Worm (Caenorhabditis elegans) whole organism, L3 larva: Measurements from ENCODE around the gene cec-5.

Experiments
- ZK546.5 ChIP-seq: sonication (generic microtip); optimal IDR thresholded peaks from 2 replicates; lab custom pipeline; 2017; ENCODE audit warnings: missing biosample characterization, missing genetic modification characterization
- aly-2 ChIP-seq: fragments of 150-350 bp; optimal IDR thresholded peaks from 2 replicates; lab custom pipeline; 2014; ENCODE audit warnings: missing biosample characterization, missing genetic modification characterization
- ama-1 ChIP-seq: fragments of 150-350 bp; optimal IDR thresholded peaks from 2 replicates; lab custom pipeline; 2018
- ceh-16 ChIP-seq: sonication (generic microtip); optimal IDR thresholded peaks from 2 replicates; lab custom pipeline; 2017; ENCODE audit warnings: missing biosample characterization, missing genetic modification characterization
- ceh-82 ChIP-seq: fragments of 150-350 bp; optimal IDR thresholded peaks from 2 replicates; lab custom pipeline; 2014; ENCODE audit warnings: missing biosample characterization, missing genetic modification characterization
- ceh-9 ChIP-seq: sonication (generic microtip); optimal IDR thresholded peaks from 2 replicates; lab custom pipeline; 2018; ENCODE audit warnings: missing biosample characterization, missing genetic modification characterization
- daf-12 ChIP-seq: fragments of 150-350 bp; optimal IDR thresholded peaks from 2 replicates; lab custom pipeline; 2014; ENCODE audit warnings: missing biosample characterization, missing genetic modification reagents, missing genetic modification characterization
- egl-27 ChIP-seq: sonication (generic microtip); optimal IDR thresholded peaks from 4 replicates; lab custom pipeline; 2017; ENCODE audit warnings: missing biosample characterization, missing genetic modification reagents, missing genetic modification characterization
- egl-5 ChIP-seq: fragments of 150-350 bp; optimal IDR thresholded peaks from 2 replicates; lab custom pipeline; 2017; ENCODE audit warnings: missing biosample characterization, missing genetic modification reagents, missing genetic modification characterization, inconsistent platforms
- elt-1 ChIP-seq: fragments of 150-350 bp; optimal IDR thresholded peaks from 2 replicates; lab custom pipeline; 2014; ENCODE audit warnings: missing biosample characterization, missing genetic modification characterization
- elt-2 ChIP-seq: sonication (generic microtip); optimal IDR thresholded peaks from 2 replicates; lab custom pipeline; 2016; ENCODE audit warnings: missing genetic modification reagents, mild to moderate bottlenecking, missing genetic modification characterization, missing compliant biosample characterization
- elt-3 ChIP-seq, 3 experiments: fragments of 150-350 bp in 1 of 3; sonication (generic microtip) in 2 of 3; optimal IDR thresholded peaks; 2 replicates in 2 of 3; 4 replicates in 1 of 3; lab custom pipeline; 2014 to 2017; ENCODE audit warnings: missing biosample characterization in 3 of 3, missing genetic modification characterization in 3 of 3
- fos-1 ChIP-seq: fragments of 150-350 bp; optimal IDR thresholded peaks from 2 replicates; lab custom pipeline; 2014; ENCODE audit warnings: missing biosample characterization, missing genetic modification characterization
- hmg-11 ChIP-seq: sonication (generic microtip); optimal IDR thresholded peaks from 2 replicates; lab custom pipeline; 2016; ENCODE audit warnings: missing genetic modification characterization, missing compliant biosample characterization
- lin-15B ChIP-seq: fragments of 150-350 bp; optimal IDR thresholded peaks from 2 replicates; lab custom pipeline; 2014; ENCODE audit warnings: missing biosample characterization, missing genetic modification characterization
- lin-39 ChIP-seq: fragments of 150-350 bp; optimal IDR thresholded peaks from 2 replicates; lab custom pipeline; 2018; ENCODE audit warnings: missing biosample characterization, missing genetic modification reagents, missing genetic modification characterization
- lsy-12 ChIP-seq: sonication (generic microtip); optimal IDR thresholded peaks from 2 replicates; lab custom pipeline; 2016; ENCODE audit warnings: mild to moderate bottlenecking, missing genetic modification characterization, missing compliant biosample characterization
- mdl-1 ChIP-seq: fragments of 150-350 bp; optimal IDR thresholded peaks from 2 replicates; lab custom pipeline; 2014; ENCODE audit warnings: missing biosample characterization, missing genetic modification characterization
- nfya-1 ChIP-seq: sonication (generic microtip); optimal IDR thresholded peaks from 2 replicates; lab custom pipeline; 2017; ENCODE audit warnings: missing genetic modification characterization, mild to moderate bottlenecking, missing compliant biosample characterization, antibody characterized with exemption, moderate library complexity; ENCODE audit not compliant: insufficient read depth
- nhr-11 ChIP-seq: fragments of 150-350 bp; optimal IDR thresholded peaks from 2 replicates; lab custom pipeline; 2014; ENCODE audit warnings: missing biosample characterization, missing genetic modification characterization
- nhr-23 ChIP-seq: fragments of 150-350 bp; optimal IDR thresholded peaks from 2 replicates; lab custom pipeline; 2014; ENCODE audit warnings: missing biosample characterization, missing genetic modification reagents, missing genetic modification characterization
- nhr-237 ChIP-seq: fragments of 150-350 bp; optimal IDR thresholded peaks from 2 replicates; lab custom pipeline; 2014; ENCODE audit warnings: missing biosample characterization, missing genetic modification characterization
- nhr-25 ChIP-seq: sonication (generic microtip); optimal IDR thresholded peaks from 2 replicates; lab custom pipeline; 2017; ENCODE audit warnings: missing biosample characterization, missing genetic modification characterization
- nhr-28 ChIP-seq: fragments of 150-350 bp; optimal IDR thresholded peaks from 2 replicates; lab custom pipeline; 2014; ENCODE audit warnings: missing biosample characterization, missing genetic modification characterization
- nhr-43 ChIP-seq: sonication (generic microtip); optimal IDR thresholded peaks from 2 replicates; lab custom pipeline; 2016; ENCODE audit warnings: mild to moderate bottlenecking, missing genetic modification characterization, missing compliant biosample characterization; ENCODE audit not compliant: poor library complexity, severe bottlenecking
- nhr-67 ChIP-seq: fragments of 150-350 bp; optimal IDR thresholded peaks from 2 replicates; lab custom pipeline; 2014; ENCODE audit warnings: missing biosample characterization, missing genetic modification characterization
- nhr-76 ChIP-seq: fragments of 150-350 bp; sonication (generic microtip); optimal IDR thresholded peaks from 5 replicates; lab custom pipeline; 2014; ENCODE audit warnings: missing biosample characterization, missing genetic modification characterization
- nhr-77 ChIP-seq: fragments of 150-350 bp; optimal IDR thresholded peaks from 2 replicates; lab custom pipeline; 2014; ENCODE audit warnings: missing biosample characterization, missing genetic modification characterization
- pqm-1 ChIP-seq: fragments of 150-350 bp; optimal IDR thresholded peaks from 2 replicates; lab custom pipeline; 2017; ENCODE audit warnings: missing biosample characterization, missing genetic modification characterization, inconsistent platforms
- sea-2 ChIP-seq: fragments of 150-350 bp; sonication (generic microtip); optimal IDR thresholded peaks from 4 replicates; lab custom pipeline; 2014; ENCODE audit warnings: missing biosample characterization, missing genetic modification reagents, missing genetic modification characterization
- skn-1 ChIP-seq: fragments of 150-350 bp; optimal IDR thresholded peaks from 2 replicates; lab custom pipeline; 2014; ENCODE audit warnings: missing biosample characterization, missing genetic modification characterization
- snpc-4 ChIP-seq: fragments of 150-350 bp; optimal IDR thresholded peaks from 2 replicates; lab custom pipeline; 2014; ENCODE audit warnings: missing biosample characterization, missing genetic modification characterization
- tbx-2 ChIP-seq: sonication (generic microtip); optimal IDR thresholded peaks from 2 replicates; lab custom pipeline; 2016; ENCODE audit warnings: mild to moderate bottlenecking, missing genetic modification characterization, missing compliant biosample characterization
- unc-39 ChIP-seq: sonication (generic microtip); optimal IDR thresholded peaks from 4 replicates; lab custom pipeline; 2017; ENCODE audit warnings: missing biosample characterization, missing genetic modification characterization
- unc-62 ChIP-seq: fragments of 150-350 bp; sonication (generic microtip); optimal IDR thresholded peaks from 4 replicates; lab custom pipeline; 2014; ENCODE audit warnings: missing biosample characterization, missing genetic modification reagents, missing genetic modification characterization
- ztf-11 ChIP-seq: fragments of 150-350 bp; optimal IDR thresholded peaks from 2 replicates; lab custom pipeline; 2014; ENCODE audit warnings: missing biosample characterization, missing genetic modification characterization
- ztf-4 ChIP-seq: fragments of 150-350 bp; optimal IDR thresholded peaks from 2 replicates; lab custom pipeline; 2014; ENCODE audit warnings: missing biosample characterization, missing genetic modification characterization

cec-5 gene

DNA sequence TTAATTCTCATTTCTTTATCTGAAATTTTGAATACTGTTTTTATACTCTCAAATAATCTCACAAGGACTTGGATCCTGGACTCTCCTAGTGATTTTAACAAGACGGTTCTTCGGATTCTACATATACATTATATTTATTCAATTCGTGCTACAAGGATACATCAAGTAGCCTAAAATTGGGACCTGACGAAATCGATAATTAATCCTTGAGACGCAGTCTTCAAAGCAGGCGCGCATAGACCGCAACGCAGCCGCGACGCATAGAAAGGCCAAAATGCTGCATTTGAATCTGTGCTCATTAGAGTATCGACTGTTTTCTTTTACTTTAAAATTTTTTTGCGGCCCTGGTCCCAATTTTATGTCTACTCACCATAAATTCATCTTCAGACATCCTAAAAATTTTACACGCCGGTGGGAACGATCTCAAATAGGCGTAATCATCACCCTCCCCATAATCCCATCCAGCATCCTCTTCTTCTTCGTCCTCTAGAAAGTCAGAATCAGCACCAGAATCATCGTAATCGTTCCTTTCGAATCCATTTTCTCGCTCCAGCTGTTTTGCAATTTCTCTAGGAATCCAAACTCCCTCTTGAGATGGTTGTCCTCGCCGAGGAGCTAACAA, 4.7 kb downstream of the cec-5 start, which contains the start of gene cec-4:
Gene cec-4 (plus strand): TSS at position 572 of the 622 bp plus-strand sequence.
- TF ChIP-seq nhr-67 (tag; lab: Kevin White, UChicago) (no peak), ama-1 (lab: Kevin White, UChicago) (no peak), fos-1 (tag; lab: Kevin White, UChicago) (no peak)

DNA sequence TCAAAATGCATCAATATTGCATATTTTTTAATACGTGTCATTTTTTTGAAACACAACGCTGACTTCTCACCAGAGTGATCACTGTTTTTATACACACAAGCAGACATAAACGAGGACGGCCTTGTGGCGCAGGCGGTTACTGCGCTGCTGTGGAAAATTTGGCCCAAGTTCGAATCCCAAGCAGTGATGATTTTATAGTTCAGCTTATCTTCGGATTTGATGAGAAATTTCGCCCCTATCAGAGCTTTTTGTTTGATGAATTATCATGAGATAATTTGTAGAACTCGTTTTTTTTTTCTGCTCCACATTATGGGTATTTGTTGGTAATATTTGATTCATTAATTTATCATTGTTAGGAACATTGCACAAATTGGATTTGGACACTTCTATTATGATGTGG, 6.0 kb downstream of the cec-5 start:
- TF ChIP-seq nfya-1 (peak; percentile 65), ama-1 (lab: Kevin White, UChicago) (peak; percentile 58), nhr-76 (tag; lab: Kevin White, UChicago) (peak; percentile 12), skn-1 (tag; lab: Kevin White, UChicago) (peak; percentile 53), unc-39 (tag; lab: Kevin White, UChicago) (no peak), ceh-82 (peak; percentile 69), sea-2 (GFP tag; lab: Kevin White, UChicago) (no peak), elt-3 (tag; optimal IDR thresholded peaks at IDR 0.05; lab: Kevin White, UChicago) (peak in 1 of 3 experiments; percentile 72), ztf-11 (tag; lab: Kevin White, UChicago) (peak; percentile 46), lsy-12 (tag; lab: Kevin White, UChicago) (peak; percentile 87), nhr-25 (tag; lab: Kevin White, UChicago) (peak; percentile 40), nhr-23 (tag; lab: Kevin White, UChicago) (peak; percentile 78), lin-39 (tag; lab: Kevin White, UChicago) (peak; percentile 85), nhr-77 (tag; lab: Kevin White, UChicago) (peak; percentile 26), tbx-2 (peak; percentile 73), hmg-11 (tag; lab: Kevin White, UChicago) (peak; percentile 97), egl-27 (tag; lab: Kevin White, UChicago) (peak; percentile 81), elt-1 (tag; lab: Kevin White, UChicago) (peak; percentile 24), egl-5 (tag; lab: Kevin White, UChicago) (peak; percentile 91), aly-2 (tag; lab: Kevin White, UChicago) (peak; percentile 41), daf-12 (no peak), nhr-43 (tag; lab: Kevin White, UChicago) (peak; percentile 81), ceh-16 (tag; lab: Kevin White, UChicago) (peak; percentile 44), nhr-11 (tag; lab: Kevin White, UChicago) (no peak), elt-2 (tag; lab: Kevin White, UChicago) (peak; percentile 55), pqm-1 (tag; lab: Kevin White, UChicago) (no peak), lin-15B (tag; lab: Kevin White, UChicago) (peak; percentile 50), unc-62 (no peak), ztf-4 (tag; lab: Kevin White, UChicago) (peak; percentile 22)

DNA sequence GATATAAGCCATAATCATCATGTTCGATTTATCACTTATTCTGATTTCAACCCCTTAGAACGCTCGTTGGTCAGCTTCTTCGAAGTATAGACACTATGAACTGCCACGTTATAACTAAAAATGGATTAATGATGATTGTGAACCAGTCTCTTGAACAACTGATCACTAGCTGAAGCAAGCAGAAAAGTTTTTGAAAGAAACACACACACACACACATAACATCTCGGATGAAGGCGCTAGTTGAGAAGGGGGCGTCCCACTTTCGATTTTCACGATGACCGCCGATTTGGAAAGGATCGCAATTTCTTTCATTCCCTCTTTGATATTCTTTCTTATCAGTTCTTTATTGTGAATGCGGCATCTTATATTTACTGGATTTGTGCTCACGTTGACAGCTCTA, 11.3 kb downstream of the cec-5 start, which contains the start of gene clec-180:
Gene clec-180 (plus strand): TSS at position 301 of the 400 bp plus-strand sequence.
- TF ChIP-seq nhr-76 (tag; lab: Kevin White, UChicago) = no peak
- no peak for TF ChIP-seq mdl-1 (tag; lab: Kevin White, UChicago)
- TF ChIP-seq ceh-9 = no peak
- no peak for TF ChIP-seq nhr-43 (tag; lab: Kevin White, UChicago)
- TF ChIP-seq ZK546.5 = no peak
- no peak for TF ChIP-seq lin-15B (tag; lab: Kevin White, UChicago)
- TF ChIP-seq, all 47 proteins: peak for 0

DNA sequence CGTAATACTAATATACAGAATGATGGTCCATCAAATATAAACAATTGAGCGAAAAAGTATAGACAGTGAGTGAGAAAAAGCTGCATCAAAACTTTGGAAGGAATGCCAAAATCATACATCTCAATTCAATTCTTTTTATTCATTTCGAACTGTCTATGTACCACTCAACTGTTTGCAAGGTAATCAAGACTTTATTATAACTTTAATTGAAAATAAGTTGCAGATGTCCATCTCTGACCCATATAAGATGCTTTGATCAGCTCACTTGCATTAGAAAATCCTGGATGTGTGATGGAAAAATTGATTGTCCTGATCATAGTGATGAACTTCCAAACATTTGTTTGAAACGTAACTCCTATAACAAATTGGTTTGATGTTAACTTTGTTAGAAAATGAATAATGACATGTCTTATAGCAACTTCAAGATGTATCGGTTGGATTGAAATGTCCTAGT, 12.3 kb downstream of the cec-5 start, which contains the start of gene F32E10.8:
Gene F32E10.8 (plus strand): TSS at position 51 of the 454 bp plus-strand sequence.
- no peak for TF ChIP-seq lin-15B (tag; lab: Kevin White, UChicago)
- TF ChIP-seq nhr-237 (tag; lab: Kevin White, UChicago) = no peak
- no peak for TF ChIP-seq fos-1 (tag; lab: Kevin White, UChicago)
- no peak for TF ChIP-seq nhr-28 (tag; lab: Kevin White, UChicago)
- no peak for TF ChIP-seq ZK546.5
- no peak for TF ChIP-seq snpc-4 (tag; lab: Kevin White, UChicago)
- TF ChIP-seq hmg-11 (tag; lab: Kevin White, UChicago) = no peak
- no peak for TF ChIP-seq lin-39 (tag; lab: Kevin White, UChicago)
